Worm (Caenorhabditis elegans) whole organism, L4 larva: ENCODE data around the gene Y38F2AR.3.

ENCODE experiments used
- F37D6.2 ChIP-seq: sonication (generic microtip); optimal IDR thresholded peaks from 2 replicates; lab custom pipeline; 2016; ENCODE audit warnings: mild to moderate bottlenecking, missing genetic modification characterization, missing compliant biosample characterization
- F44E2.7 ChIP-seq: fragments of 200-800 bp; sonication (Bioruptor generic); IDR thresholded peaks from 2 replicates; pipeline ENCODE4 v2.1.2; 2022; ENCODE audit warnings: missing genetic modification characterization, missing compliant biosample characterization
- F49E8.2 ChIP-seq: sonication (generic microtip); optimal IDR thresholded peaks from 2 replicates; lab custom pipeline; 2016; ENCODE audit warnings: missing compliant biosample characterization, mild to moderate bottlenecking, missing genetic modification characterization, borderline replicate concordance
- T20F7.1 ChIP-seq: fragments of 200-800 bp; sonication (Bioruptor generic); optimal IDR thresholded peaks from 2 replicates; lab custom pipeline; 2018; ENCODE audit warnings: mild to moderate bottlenecking, missing genetic modification characterization, missing compliant biosample characterization
- Y105C5A.15 ChIP-seq: fragments of 200-800 bp; sonication (Bioruptor generic); IDR thresholded peaks from 2 replicates; pipeline ENCODE4 v1.3.6; 2022; ENCODE audit warnings: missing genetic modification characterization, missing compliant biosample characterization
- ZK546.5 ChIP-seq, 2 experiments: sonication (generic microtip); optimal IDR thresholded peaks; 2 replicates each; lab custom pipeline; 2017; ENCODE audit warnings: missing biosample characterization in 2 of 2, missing genetic modification characterization in 2 of 2
- aha-1 ChIP-seq: fragments of 150-350 bp; peaks from one replicate; lab custom pipeline; 2014; ENCODE audit warnings: missing biosample characterization, missing genetic modification characterization
- ama-1 ChIP-seq: fragments of 150-350 bp; optimal IDR thresholded peaks from 2 replicates; lab custom pipeline; 2014; ENCODE audit warnings: inconsistent platforms, mixed read lengths
- arid-1 ChIP-seq: fragments of 200-800 bp; sonication (Bioruptor generic); conservative IDR thresholded peaks from 2 replicates; pipeline ENCODE4 v1.3.6; 2022; ENCODE audit warnings: missing genetic modification reagents, missing genetic modification characterization, missing compliant biosample characterization
- attf-4 ChIP-seq: sonication (generic microtip); optimal IDR thresholded peaks from 3 replicates; lab custom pipeline; 2017; ENCODE audit warnings: missing biosample characterization, missing genetic modification characterization
- ceh-20 ChIP-seq: fragments of 200-800 bp; sonication (Bioruptor generic); IDR thresholded peaks from 2 replicates; pipeline ENCODE4 v1.3.6; 2022; ENCODE audit warnings: missing genetic modification reagents, missing genetic modification characterization, missing compliant biosample characterization
- ceh-32 ChIP-seq: sonication (generic microtip); optimal IDR thresholded peaks from 2 replicates; lab custom pipeline; 2016; ENCODE audit warnings: mild to moderate bottlenecking, missing genetic modification characterization, missing compliant biosample characterization; ENCODE audit not compliant: poor library complexity
- ceh-44 ChIP-seq: fragments of 200-800 bp; sonication (Bioruptor generic); IDR thresholded peaks from 2 replicates; pipeline ENCODE4 v1.3.6; 2022; ENCODE audit warnings: missing genetic modification reagents, missing genetic modification characterization, missing compliant biosample characterization
- ceh-62 ChIP-seq: sonication (generic microtip); optimal IDR thresholded peaks from 2 replicates; lab custom pipeline; 2017; ENCODE audit warnings: missing biosample characterization, missing genetic modification characterization
- ceh-82 ChIP-seq: sonication (generic microtip); optimal IDR thresholded peaks from 2 replicates; lab custom pipeline; 2017; ENCODE audit warnings: missing biosample characterization, missing genetic modification characterization
- daf-12 ChIP-seq: fragments of 150-350 bp; optimal IDR thresholded peaks from 2 replicates; lab custom pipeline; 2014; ENCODE audit warnings: missing biosample characterization, missing genetic modification reagents, missing genetic modification characterization
- daf-19 ChIP-seq: fragments of 200-800 bp; sonication (Bioruptor generic); conservative IDR thresholded peaks from 2 replicates; pipeline ENCODE4 v1.3.6; 2022; ENCODE audit warnings: missing genetic modification characterization, missing compliant biosample characterization
- daf-8 ChIP-seq: fragments of 200-800 bp; sonication (Bioruptor generic); IDR thresholded peaks from 2 replicates; pipeline ENCODE4 v1.3.6; 2022; ENCODE audit warnings: missing genetic modification characterization, missing compliant biosample characterization
- dmd-6 ChIP-seq: fragments of 200-800 bp; sonication (Bioruptor generic); IDR thresholded peaks from 2 replicates; pipeline ENCODE4 v1.3.6; 2022; ENCODE audit warnings: missing genetic modification reagents, missing genetic modification characterization, missing compliant biosample characterization
- dmd-9 ChIP-seq: fragments of 200-800 bp; sonication (Bioruptor generic); IDR thresholded peaks from 2 replicates; pipeline ENCODE4 v1.3.6; 2022; ENCODE audit warnings: missing genetic modification reagents, missing genetic modification characterization, missing compliant biosample characterization
- duxl-1 ChIP-seq: sonication (generic microtip); optimal IDR thresholded peaks from 2 replicates; lab custom pipeline; 2016; ENCODE audit warnings: mild to moderate bottlenecking, missing genetic modification characterization, moderate library complexity, missing compliant biosample characterization; ENCODE audit not compliant: poor library complexity
- egl-27 ChIP-seq: sonication (generic microtip); optimal IDR thresholded peaks from 3 replicates; lab custom pipeline; 2017; ENCODE audit warnings: missing biosample characterization, missing genetic modification reagents, missing genetic modification characterization
- fkh-10 ChIP-seq: fragments of 150-350 bp; optimal IDR thresholded peaks from 2 replicates; lab custom pipeline; 2014; ENCODE audit warnings: missing biosample characterization, missing genetic modification reagents, missing genetic modification characterization
- gei-8 ChIP-seq: fragments of 200-800 bp; sonication (Bioruptor generic); optimal IDR thresholded peaks from 2 replicates; lab custom pipeline; 2018; ENCODE audit warnings: mild to moderate bottlenecking, missing genetic modification characterization, missing compliant biosample characterization
- hif-1 ChIP-seq, 2 experiments: sonication (generic microtip); optimal IDR thresholded peaks; 2 replicates each; lab custom pipeline; 2016 to 2017; ENCODE audit warnings: missing compliant biosample characterization in 2 of 2, missing genetic modification characterization in 2 of 2, missing genetic modification reagents in 2 of 2, missing genotype in 2 of 2, mild to moderate bottlenecking in 1 of 2
- hlh-11 ChIP-seq: fragments of 200-800 bp; sonication (Bioruptor generic); optimal IDR thresholded peaks from 2 replicates; lab custom pipeline; 2018; ENCODE audit warnings: mild to moderate bottlenecking, missing genetic modification characterization, missing compliant biosample characterization
- lin-15B ChIP-seq: fragments of 150-350 bp; sonication (generic microtip); optimal IDR thresholded peaks from 3 replicates; lab custom pipeline; 2014; ENCODE audit warnings: missing biosample characterization, missing genetic modification characterization
- lin-29 ChIP-seq: fragments of 200-800 bp; sonication (Bioruptor generic); IDR thresholded peaks from 2 replicates; pipeline ENCODE4 v1.3.6; 2022; ENCODE audit warnings: missing genetic modification reagents, missing genetic modification characterization, missing compliant biosample characterization
- lin-39 ChIP-seq: fragments of 150-350 bp; optimal IDR thresholded peaks from 2 replicates; lab custom pipeline; 2014; ENCODE audit warnings: missing biosample characterization, missing genetic modification reagents, missing genetic modification characterization
- lsy-2 ChIP-seq, 2 experiments: fragments of 150-350 bp in 1 of 2; sonication (generic microtip) in 1 of 2; optimal IDR thresholded peaks; 2 replicates each; lab custom pipeline; 2014 to 2017; ENCODE audit warnings: missing biosample characterization in 2 of 2, missing genetic modification characterization in 2 of 2
- madf-5 ChIP-seq, 2 experiments: fragments of 200-800 bp; sonication (Bioruptor generic); IDR thresholded peaks; 2 replicates each; pipeline ENCODE4 v1.3.6; 2022; ENCODE audit warnings: missing compliant biosample characterization in 2 of 2, missing genetic modification characterization in 2 of 2
- mdl-1 ChIP-seq, 2 experiments: fragments of 150-350 bp in 1 of 2; sonication (generic microtip) in 1 of 2; optimal IDR thresholded peaks; 2 replicates each; lab custom pipeline; 2014 to 2017; ENCODE audit warnings: missing biosample characterization in 2 of 2, missing genetic modification characterization in 2 of 2
- mxl-3 ChIP-seq: fragments of 200-800 bp; sonication (Bioruptor generic); optimal IDR thresholded peaks from 2 replicates; lab custom pipeline; 2018; ENCODE audit warnings: mild to moderate bottlenecking, missing genetic modification characterization, missing compliant biosample characterization
- nhr-111 ChIP-seq: fragments of 200-800 bp; sonication (Bioruptor generic); optimal IDR thresholded peaks from 2 replicates; lab custom pipeline; 2018; ENCODE audit warnings: mild to moderate bottlenecking, missing genetic modification characterization, missing compliant biosample characterization
- nhr-237 ChIP-seq: sonication (generic microtip); optimal IDR thresholded peaks from 2 replicates; lab custom pipeline; 2017; ENCODE audit warnings: missing biosample characterization, missing genetic modification characterization
- nhr-28 ChIP-seq: fragments of 150-350 bp; optimal IDR thresholded peaks from 2 replicates; lab custom pipeline; 2014; ENCODE audit warnings: missing biosample characterization, missing genetic modification characterization
- nhr-41 ChIP-seq: fragments of 200-800 bp; sonication (Bioruptor generic); IDR thresholded peaks from 2 replicates; pipeline ENCODE4 v1.3.6; 2022; ENCODE audit warnings: missing genetic modification reagents, missing genetic modification characterization, missing compliant biosample characterization
- nhr-6 ChIP-seq: fragments of 150-350 bp; optimal IDR thresholded peaks from 2 replicates; lab custom pipeline; 2014; ENCODE audit warnings: missing biosample characterization, missing genetic modification characterization
- nhr-76 ChIP-seq: fragments of 150-350 bp; optimal IDR thresholded peaks from 2 replicates; lab custom pipeline; 2014; ENCODE audit warnings: missing biosample characterization, missing genetic modification characterization
- nhr-77 ChIP-seq: fragments of 150-350 bp; optimal IDR thresholded peaks from 2 replicates; lab custom pipeline; 2014; ENCODE audit warnings: missing biosample characterization, missing genetic modification characterization
- pqm-1 ChIP-seq: sonication (generic microtip); optimal IDR thresholded peaks from 2 replicates; lab custom pipeline; 2017; ENCODE audit warnings: missing biosample characterization, missing genetic modification characterization
- rbr-2 ChIP-seq: sonication (generic microtip); optimal IDR thresholded peaks from 2 replicates; lab custom pipeline; 2016; ENCODE audit warnings: missing genotype, missing genetic modification characterization, missing compliant biosample characterization
- saeg-2 ChIP-seq: fragments of 200-800 bp; sonication (Bioruptor generic); IDR thresholded peaks from 2 replicates; pipeline ENCODE4 v1.3.6; 2022; ENCODE audit warnings: missing genetic modification reagents, missing genetic modification characterization, missing compliant biosample characterization
- sdz-12 ChIP-seq: fragments of 200-800 bp; sonication (Bioruptor generic); optimal IDR thresholded peaks from 2 replicates; lab custom pipeline; 2018; ENCODE audit warnings: mild to moderate bottlenecking, missing genetic modification characterization, missing compliant biosample characterization
- snpc-1.2 ChIP-seq: fragments of 200-800 bp; sonication (Bioruptor generic); IDR thresholded peaks from 2 replicates; pipeline ENCODE4 v1.3.6; 2022; ENCODE audit warnings: missing genetic modification reagents, missing genetic modification characterization, missing compliant biosample characterization
- spr-1 ChIP-seq: sonication (generic microtip); optimal IDR thresholded peaks from 2 replicates; lab custom pipeline; 2016; ENCODE audit warnings: mild to moderate bottlenecking, missing genetic modification characterization, missing compliant biosample characterization
- tag-97 ChIP-seq: fragments of 200-800 bp; sonication (Bioruptor generic); IDR thresholded peaks from 2 replicates; pipeline ENCODE4 v1.3.6; 2022; ENCODE audit warnings: missing genetic modification characterization, missing compliant biosample characterization
- unc-39 ChIP-seq: sonication (generic microtip); optimal IDR thresholded peaks from 2 replicates; lab custom pipeline; 2017; ENCODE audit warnings: missing biosample characterization, missing genetic modification characterization
- zip-11 ChIP-seq: fragments of 200-800 bp; sonication (Bioruptor generic); IDR thresholded peaks from 2 replicates; pipeline ENCODE4 v1.3.6; 2022; ENCODE audit warnings: missing genetic modification characterization, missing compliant biosample characterization
- zip-2 ChIP-seq: fragments of 150-350 bp; optimal IDR thresholded peaks from 2 replicates; lab custom pipeline; 2014; ENCODE audit warnings: missing biosample characterization, missing genetic modification characterization

Y38F2AR.3 gene

ce11 chrIV:2407704-2408103 lies 23.9 kb downstream of the Y38F2AR.3 start:
- no peak for TF ChIP-seq saeg-2 (GFP tag; lab: Robert Waterston, UW)
- no peak for TF ChIP-seq hif-1 (tag; optimal IDR thresholded peaks at IDR 0.05; lab: Kevin White, UChicago)
- TF ChIP-seq aha-1 (tag; lab: Kevin White, UChicago): peak; percentile 92
- TF ChIP-seq unc-39 (tag; lab: Kevin White, UChicago): no peak

ce11 chrIV:2408437-2408836 lies 24.6 kb downstream of the Y38F2AR.3 start:
- TF ChIP-seq aha-1 (tag; lab: Kevin White, UChicago) (peak; percentile 97), fkh-10 (peak; percentile 72), ama-1 (lab: Kevin White, UChicago) (peak; percentile 51), ZK546.5 (tag; optimal IDR thresholded peaks at IDR 0.05; lab: Kevin White, UChicago) (peak in 1 of 2 experiments; percentile 4), F44E2.7 (GFP tag; lab: Robert Waterston, UW) (peak; percentile 88; the same call in 1 of the 2 replicates), F37D6.2 (peak; percentile 69), mdl-1 (tag; optimal IDR thresholded peaks at IDR 0.05; lab: Kevin White, UChicago) (peak in 1 of 2 experiments; percentile 29), sdz-12 (GFP tag; lab: Kevin White, UChicago) (no peak), nhr-28 (tag; lab: Kevin White, UChicago) (peak; percentile 45), zip-2 (tag; lab: Kevin White, UChicago) (peak; percentile 26), dmd-6 (peak; percentile 81), nhr-76 (tag; lab: Kevin White, UChicago) (no peak), ceh-44 (GFP tag; lab: Robert Waterston, UW) (peak; percentile 77), saeg-2 (GFP tag; lab: Robert Waterston, UW) (no peak), hif-1 (tag; optimal IDR thresholded peaks at IDR 0.05; lab: Kevin White, UChicago) (peak in 1 of 2 experiments; percentile 69), mxl-3 (peak; percentile 70), Y105C5A.15 (GFP tag; lab: Robert Waterston, UW) (peak; percentile 77), lsy-2 (tag; optimal IDR thresholded peaks at IDR 0.05; lab: Kevin White, UChicago) (peak in 1 of 2 experiments; percentile 86), lin-29 (peak; percentile 60; the same call in 1 of the 2 replicates), snpc-1.2 (GFP tag; lab: Robert Waterston, UW) (peak; percentile 86), arid-1 (GFP tag; lab: Robert Waterston, UW) (peak; percentile 80), ceh-32 (peak; percentile 8), nhr-111 (GFP tag; lab: Kevin White, UChicago) (peak; percentile 14), tag-97 (no peak), daf-8 (GFP tag; lab: Robert Waterston, UW) (no peak), lin-39 (tag; lab: Kevin White, UChicago) (no peak), T20F7.1 (GFP tag; lab: Kevin White, UChicago) (no peak), spr-1 (peak; percentile 79), dmd-9 (peak; percentile 61; the same call in 1 of the 2 replicates), ceh-62 (tag; lab: Kevin White, UChicago) (no peak), egl-27 (no peak), hlh-11 (tag; lab: Kevin White, UChicago) (peak; percentile 90), madf-5 (GFP tag; IDR thresholded peaks at IDR 0.05; lab: Robert Waterston, UW) (peak in 1 of 2 experiments; percentile 86; a peak in 2 of 4 replicates), pqm-1 (tag; lab: Kevin White, UChicago) (no peak), ceh-82 (tag; lab: Kevin White, UChicago) (no peak), daf-12 (no peak), F49E8.2 (tag; lab: Kevin White, UChicago) (peak; percentile 44), daf-19 (GFP tag; lab: Robert Waterston, UW) (no peak), rbr-2 (tag; lab: Kevin White, UChicago) (peak; percentile 83), attf-4 (tag; lab: Kevin White, UChicago) (no peak), nhr-77 (tag; lab: Kevin White, UChicago) (peak; percentile 47), duxl-1 (peak; percentile 56), nhr-6 (tag; lab: Kevin White, UChicago) (peak; percentile 75), nhr-237 (tag; lab: Kevin White, UChicago) (no peak), lin-15B (tag; lab: Kevin White, UChicago) (no peak), gei-8 (GFP tag; lab: Kevin White, UChicago) (peak; percentile 92), ceh-20 (GFP tag; lab: Robert Waterston, UW) (peak; percentile 21; the same call in 1 of the 2 replicates), nhr-41 (GFP tag; lab: Robert Waterston, UW) (peak; percentile 55; the same call in 1 of the 2 replicates), zip-11 (GFP tag; lab: Robert Waterston, UW) (no peak)
